Worm (Caenorhabditis elegans): ENCODE data around the gene E02C12.12.
"Not testable (repeated sequence)": the region's sequence is repeated elsewhere in the genome, so short reads cannot be mapped to it uniquely, and the experiment has no call there.

The E02C12.12 gene

DNA sequence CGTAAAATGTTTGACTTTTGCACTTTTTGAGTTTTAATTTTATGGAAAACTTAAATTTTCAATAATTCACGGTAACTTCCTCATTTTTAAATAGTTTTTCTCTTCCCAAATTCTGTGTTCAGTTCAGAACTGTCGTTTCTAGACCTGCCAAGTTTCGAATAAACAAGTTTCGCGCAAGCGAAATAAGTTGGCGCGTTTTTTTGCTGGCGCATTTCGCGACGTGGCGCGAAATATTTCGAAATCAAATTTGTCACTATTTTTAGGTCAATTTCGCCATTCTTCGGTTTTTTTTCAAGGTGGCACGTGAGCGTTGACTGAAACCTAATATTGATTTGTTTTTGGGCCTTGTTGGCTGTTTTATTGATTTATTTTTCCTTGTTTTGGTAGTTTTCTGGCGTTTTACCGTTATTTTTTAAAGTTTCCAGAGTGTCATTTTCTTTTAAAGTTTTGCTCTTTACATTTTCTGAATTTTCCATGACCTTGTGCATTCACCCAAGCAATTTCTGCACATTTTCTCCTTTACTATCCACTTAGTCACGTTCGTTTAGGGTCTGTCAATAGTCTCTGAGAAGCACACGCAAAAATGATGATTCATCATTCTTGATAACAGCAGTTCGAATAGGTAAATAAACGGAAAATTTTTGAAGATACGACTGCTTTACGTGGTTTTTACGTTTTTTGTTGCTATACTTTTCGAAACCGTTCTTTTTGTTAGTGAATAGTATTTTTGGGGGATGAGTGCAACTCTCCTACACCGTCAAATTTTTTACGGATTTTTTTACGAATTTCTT lies 620 bp upstream of the E02C12.12 start:
- TF ChIP-seq efl-1 (optimal IDR thresholded peaks at IDR 0.05), result peak in 1 of 2 experiments; percentile 19
- TF ChIP-seq efl-1 (GFP tag; optimal IDR thresholded peaks at IDR 0.05 in 1 of 2), result peak in 1 of 2 experiments; percentile 67
- peak in 2 of 3 experiments; percentile 4 to 15 for TF ChIP-seq dpl-1 (GFP tag; optimal IDR thresholded peaks at IDR 0.05)
- TF ChIP-seq egl-27 (tag; optimal IDR thresholded peaks at IDR 0.05), result no peak
- peak in 1 of 2 experiments; percentile 7 for TF ChIP-seq lin-35 (GFP tag; optimal IDR thresholded peaks at IDR 0.05)

DNA sequence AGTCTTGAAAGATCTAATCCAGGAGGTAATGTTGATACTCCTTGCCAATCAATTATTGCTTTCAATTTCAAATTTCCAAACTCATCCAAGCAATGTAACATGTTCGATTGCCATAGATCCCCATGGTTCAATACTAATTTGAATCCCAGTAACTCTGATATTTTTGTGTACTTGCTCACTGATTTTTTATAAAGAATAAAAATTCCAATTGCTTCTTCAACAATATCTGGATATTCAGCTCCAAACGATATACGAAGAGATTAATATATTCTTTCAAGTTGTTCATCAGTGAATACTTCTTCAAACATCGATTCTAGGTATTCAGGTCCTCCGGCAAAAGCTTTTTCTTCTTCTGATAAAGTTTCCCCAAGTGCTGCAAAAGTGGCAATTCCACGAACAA lies 2.3 kb downstream of the E02C12.12 start, which contains the start of gene E02C12.11:
E02C12.11 (minus strand) TSS at position 101 of the 400 bp plus-strand sequence.
- TF ChIP-seq pag-3 (tag; optimal IDR thresholded peaks at IDR 0.05; ENCODE audit: borderline replicate concordance, insufficient read depth); fkh-10 (GFP tag; optimal IDR thresholded peaks at IDR 0.05); nhr-90 (tag; optimal IDR thresholded peaks at IDR 0.05; ENCODE audit: poor library complexity): not testable (repeated sequence)

DNA sequence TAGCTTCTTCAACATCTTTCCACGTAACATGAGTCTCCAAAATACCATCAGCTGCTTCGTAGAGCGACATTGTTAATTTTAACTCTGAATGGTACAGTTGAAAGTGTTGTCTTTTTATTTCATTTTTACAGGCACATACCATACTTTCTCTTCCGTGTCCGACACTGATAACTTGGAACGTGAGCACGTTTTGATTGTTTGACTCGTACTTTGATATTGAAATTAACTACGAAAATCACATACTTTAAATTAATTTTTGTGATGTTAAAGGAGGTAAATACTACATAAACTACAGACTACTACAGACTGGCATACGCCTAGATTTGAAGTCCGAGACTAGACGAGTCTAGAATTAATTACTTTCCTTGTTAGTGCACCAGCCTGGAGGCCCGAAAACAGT lies 3.8 kb downstream of the E02C12.12 start, which contains the start of gene E02C12.10:
E02C12.10 (minus strand) TSS at position 75 of the 400 bp plus-strand sequence.
- TF ChIP-seq ets-5 (GFP tag; IDR thresholded peaks at IDR 0.05), result no peak
- TF ChIP-seq efl-1 (optimal IDR thresholded peaks at IDR 0.05), result no peak
- peak in 1 of 2 experiments; percentile 89 for TF ChIP-seq efl-1 (GFP tag; optimal IDR thresholded peaks at IDR 0.05 in 1 of 2)

DNA sequence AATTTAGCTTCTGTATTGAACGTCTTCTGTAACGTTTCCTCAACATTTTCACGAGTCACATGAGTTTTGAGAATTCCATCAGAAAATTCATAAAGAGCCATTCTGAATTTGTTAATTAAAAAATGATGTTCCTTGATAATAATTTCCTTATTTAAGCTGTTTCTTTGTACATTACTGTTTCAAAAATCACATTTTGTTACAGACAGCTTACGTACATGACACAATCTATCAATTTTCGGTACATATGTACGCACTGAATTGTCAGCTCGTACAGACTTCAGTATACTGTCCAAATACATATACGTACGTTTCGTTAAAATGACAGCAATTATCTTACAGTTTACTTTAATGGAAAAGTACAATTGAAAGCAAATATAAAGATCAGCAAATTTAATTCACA lies 5.7 kb downstream of the E02C12.12 start, which contains the start of gene E02C12.19:
E02C12.19 (minus strand) TSS at position 101 of the 400 bp plus-strand sequence.
- TF ChIP-seq nhr-85 (tag) (peak; percentile 41), fkh-10 (GFP tag; optimal IDR thresholded peaks at IDR 0.05) (no peak), egl-13 (tag; optimal IDR thresholded peaks at IDR 0.05) (no peak), sptf-1 (tag; optimal IDR thresholded peaks at IDR 0.05) (no peak), efl-1 (optimal IDR thresholded peaks at IDR 0.05) (no peak), efl-1 (GFP tag; optimal IDR thresholded peaks at IDR 0.05 in 1 of 2) (peak in 1 of 2 experiments; percentile 2)

DNA sequence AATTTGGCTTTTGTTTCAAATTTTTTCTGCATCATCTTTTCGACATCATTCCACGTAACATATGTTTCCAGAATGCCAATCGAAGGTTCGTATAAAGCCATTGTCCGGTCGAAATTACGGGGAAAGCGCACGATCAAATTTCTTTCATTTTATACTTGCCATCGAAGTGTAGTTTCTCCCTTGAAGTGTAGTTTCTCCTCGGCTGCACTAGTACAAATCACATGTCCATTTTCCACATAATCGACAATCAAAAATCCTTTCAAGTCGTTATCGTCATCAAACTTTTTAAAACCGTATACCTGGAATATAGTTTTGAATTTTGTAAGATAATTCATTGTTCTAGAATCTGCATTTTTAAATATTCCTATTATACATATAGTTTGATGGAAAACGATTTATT lies 6.7 kb downstream of the E02C12.12 start, which contains the start of gene E02C12.9:
E02C12.9 (minus strand) TSS at position 101 of the 400 bp plus-strand sequence.
- TF ChIP-seq sptf-1 (tag; optimal IDR thresholded peaks at IDR 0.05), result no peak
- TF ChIP-seq efl-1 (optimal IDR thresholded peaks at IDR 0.05), result no peak
- no peak for TF ChIP-seq efl-1 (GFP tag; optimal IDR thresholded peaks at IDR 0.05 in 1 of 2)
- no peak for TF ChIP-seq nhr-71 (tag; optimal IDR thresholded peaks at IDR 0.05)
- TF ChIP-seq aha-1 (tag; optimal IDR thresholded peaks at IDR 0.05), result no peak
- TF ChIP-seq lir-3 (tag; optimal IDR thresholded peaks at IDR 0.05; ENCODE audit: poor library complexity), result no peak
- TF ChIP-seq mdl-1 (tag; optimal IDR thresholded peaks at IDR 0.05), result no peak
- TF ChIP-seq egl-27 (tag; optimal IDR thresholded peaks at IDR 0.05), result no peak
- no peak for TF ChIP-seq lin-14 (GFP tag; optimal IDR thresholded peaks at IDR 0.05)

DNA sequence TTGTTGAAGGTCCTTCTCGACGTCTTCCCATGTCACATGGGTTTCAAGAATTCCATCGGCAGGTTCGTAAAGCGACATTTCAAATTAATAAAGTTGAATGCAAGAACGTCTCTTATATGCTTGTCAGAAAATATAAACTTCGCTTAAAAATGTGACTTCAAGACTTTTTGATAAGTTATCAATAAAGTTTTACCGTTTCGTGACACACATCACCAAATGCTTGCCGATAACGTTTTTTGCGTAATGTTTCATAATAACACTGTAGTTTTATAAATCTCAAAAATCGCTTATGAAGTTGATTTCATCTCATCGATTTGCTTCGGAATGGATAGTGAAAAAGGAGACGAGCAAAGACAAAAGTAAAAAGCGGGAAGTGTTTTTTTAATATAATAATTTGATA lies 8.6 kb downstream of the E02C12.12 start, which contains the start of gene E02C12.8:
E02C12.8 (minus strand) TSS at position 141 of the 400 bp plus-strand sequence.
- TF ChIP-seq aha-1 (tag; optimal IDR thresholded peaks at IDR 0.05) (no peak), nhr-20 (tag; optimal IDR thresholded peaks at IDR 0.05) (peak; percentile 32), elt-2 (tag; optimal IDR thresholded peaks at IDR 0.05) (peak; percentile 71), pqm-1 (tag; optimal IDR thresholded peaks at IDR 0.05) (peak; percentile 24), lin-39 (tag; optimal IDR thresholded peaks at IDR 0.05) (no peak)

DNA sequence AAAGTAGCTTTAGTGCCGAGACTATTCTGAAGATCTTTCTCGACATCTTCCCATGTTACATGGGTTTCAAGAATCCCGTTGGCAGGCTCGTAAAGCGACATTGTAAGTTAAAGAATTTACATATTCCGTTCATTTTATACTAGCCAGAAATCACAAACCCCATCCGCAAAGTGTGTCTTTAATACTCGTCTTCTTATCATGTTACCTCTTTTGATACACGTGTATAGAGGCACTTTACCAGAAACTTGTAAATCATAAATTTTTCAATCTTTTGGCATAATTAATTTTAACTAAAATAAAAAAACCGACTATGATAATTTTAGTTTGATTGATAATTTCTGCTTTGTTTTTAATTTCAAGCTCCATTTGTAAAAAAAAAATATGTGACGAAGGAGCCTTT lies 11.1 kb downstream of the E02C12.12 start, which contains the start of gene E02C12.6:
E02C12.6 (minus strand) TSS at position 101 of the 400 bp plus-strand sequence.
- TF ChIP-seq lin-14 (GFP tag; optimal IDR thresholded peaks at IDR 0.05) (no peak), lin-39 (tag; optimal IDR thresholded peaks at IDR 0.05) (no peak), xbp-1 (tag; optimal IDR thresholded peaks at IDR 0.05) (no peak)

DNA sequence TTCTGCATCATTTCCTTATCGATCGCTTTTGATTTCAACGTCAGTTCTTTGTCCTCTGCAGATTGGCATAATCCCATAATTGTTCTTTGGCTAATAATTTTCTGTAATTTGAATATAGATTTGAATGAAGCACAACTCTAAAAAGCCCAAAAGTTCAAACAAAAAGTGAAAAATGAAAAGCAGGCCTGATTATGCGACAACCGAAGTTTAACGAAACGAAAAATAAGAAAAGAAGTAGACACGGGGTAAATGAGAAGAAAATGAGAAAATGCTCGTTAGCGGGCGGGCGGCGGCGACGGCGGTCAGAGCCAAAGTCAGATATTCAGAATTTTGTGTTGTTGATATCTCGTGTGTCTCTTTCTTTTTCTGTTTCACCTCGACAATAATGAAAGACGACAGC lies 22.4 kb downstream of the E02C12.12 start, which contains the start of gene gpa-3:
gpa-3 (minus strand) TSS at position 101 of the 400 bp plus-strand sequence.
- TF ChIP-seq nhr-71 (tag; optimal IDR thresholded peaks at IDR 0.05), result peak; percentile 11
- TF ChIP-seq ceh-88 (GFP tag; IDR thresholded peaks at IDR 0.05), result no peak
- no peak for TF ChIP-seq lin-39 (tag; optimal IDR thresholded peaks at IDR 0.05)

All from whole organism, L1 larva.